Worm (Caenorhabditis elegans) whole organism, L4 larva: Measurements from ENCODE around the gene T25B6.4.

ENCODE experiments used
- F26F4.8 ChIP-seq: fragments of 200-800 bp; sonication (Bioruptor generic); conservative IDR thresholded peaks from 2 replicates; pipeline ENCODE4 v1.3.6; 2022; ENCODE audit warnings: missing genetic modification characterization, missing compliant biosample characterization
- egl-27 ChIP-seq: sonication (generic microtip); optimal IDR thresholded peaks from 3 replicates; lab custom pipeline; 2017; ENCODE audit warnings: missing biosample characterization, missing genetic modification reagents, missing genetic modification characterization
- gei-8 ChIP-seq: fragments of 200-800 bp; sonication (Bioruptor generic); optimal IDR thresholded peaks from 2 replicates; lab custom pipeline; 2018; ENCODE audit warnings: mild to moderate bottlenecking, missing genetic modification characterization, missing compliant biosample characterization
- hmg-1.1 ChIP-seq: fragments of 200-800 bp; sonication (Bioruptor generic); IDR thresholded peaks from 2 replicates; pipeline ENCODE4 v1.3.6; 2022; ENCODE audit warnings: missing genetic modification reagents, missing genetic modification characterization, missing compliant biosample characterization
- lin-15B ChIP-seq: fragments of 150-350 bp; sonication (generic microtip); optimal IDR thresholded peaks from 3 replicates; lab custom pipeline; 2014; ENCODE audit warnings: missing biosample characterization, missing genetic modification characterization
- lin-39 ChIP-seq: fragments of 150-350 bp; optimal IDR thresholded peaks from 2 replicates; lab custom pipeline; 2014; ENCODE audit warnings: missing biosample characterization, missing genetic modification reagents, missing genetic modification characterization
- mxl-3 ChIP-seq: fragments of 200-800 bp; sonication (Bioruptor generic); optimal IDR thresholded peaks from 2 replicates; lab custom pipeline; 2018; ENCODE audit warnings: mild to moderate bottlenecking, missing genetic modification characterization, missing compliant biosample characterization
- nhr-10 ChIP-seq: fragments of 150-350 bp; optimal IDR thresholded peaks from 2 replicates; lab custom pipeline; 2014; ENCODE audit warnings: missing biosample characterization, missing genetic modification characterization
- pha-4 ChIP-seq, 2 experiments: fragments of 150-350 bp in 1 of 2; fragments of 200-800 bp in 1 of 2; sonication (Bioruptor generic) in 1 of 2; IDR thresholded peaks in 1 of 2; optimal IDR thresholded peaks in 1 of 2; 2 replicates each; pipeline versions ENCODE4 v1.3.6 to Lab custom; 2014 to 2022; ENCODE audit warnings: missing genetic modification characterization in 2 of 2, missing genetic modification reagents in 2 of 2, missing biosample characterization in 1 of 2, missing compliant biosample characterization in 1 of 2

DNA sequence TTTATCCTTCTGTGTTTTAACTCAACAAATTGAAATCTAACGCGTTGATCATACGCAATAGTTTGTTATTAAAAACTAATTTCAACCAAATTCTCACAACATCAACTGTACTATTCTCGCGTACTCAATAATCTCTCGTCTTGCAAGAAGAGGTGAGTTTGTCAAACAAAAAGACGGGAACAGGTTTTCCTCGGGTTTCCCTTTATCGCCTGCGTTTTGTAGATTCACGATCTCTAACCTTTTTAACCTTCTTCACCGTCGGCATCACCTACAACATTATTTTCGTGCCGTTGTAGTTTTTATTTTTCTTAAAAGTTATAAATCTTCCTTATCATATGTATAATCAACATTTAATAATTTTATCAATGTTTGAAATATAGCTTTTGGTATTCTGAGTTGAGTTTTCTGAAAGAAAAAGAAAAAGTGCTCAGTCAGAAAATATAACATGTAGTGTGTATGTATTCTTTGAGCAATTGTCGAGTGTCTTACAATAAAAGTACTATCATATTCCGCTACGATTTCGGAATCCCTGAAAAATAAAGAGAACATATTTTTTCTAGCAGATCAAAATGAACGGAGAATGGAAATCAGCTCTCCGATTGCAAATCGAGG, 13.5 kb downstream of the T25B6.4 start, which contains the start of gene snf-12:
- TF ChIP-seq gei-8 (no peak), F26F4.8 (GFP tag; lab: Robert Waterston, UW) (no peak), hmg-1.1 (GFP tag; lab: Robert Waterston, UW) (no peak), nhr-10 (tag; lab: Kevin White, UChicago) (no peak), lin-15B (tag; lab: Kevin White, UChicago) (no peak), lin-39 (tag; lab: Kevin White, UChicago) (no peak), pha-4 (GFP tag; IDR thresholded peaks at IDR 0.05; lab: Robert Waterston, UW) (no peak), pha-4 (tag; optimal IDR thresholded peaks at IDR 0.05; lab: Kevin White, UChicago) (no peak), mxl-3 (GFP tag; lab: Kevin White, UChicago) (no peak), egl-27 (tag; lab: Kevin White, UChicago) (no peak)
